Worm (Caenorhabditis elegans) whole organism, L2 larva: ENCODE measurements around the gene srw-43.
"Not testable (repeated sequence)": the region's sequence is repeated elsewhere in the genome, so short reads cannot be mapped to it uniquely, and the experiment has no call there.

Experiments used
- C34F6.9 ChIP-seq: fragments of 150-350 bp; optimal IDR thresholded peaks from 2 replicates; lab custom pipeline; 2014; ENCODE audit warnings: missing biosample characterization, missing genetic modification characterization
- F13H6.1 ChIP-seq: sonication (generic microtip); optimal IDR thresholded peaks from 2 replicates; lab custom pipeline; 2016; ENCODE audit warnings: missing genetic modification characterization, missing compliant biosample characterization
- Y55F3AM.14 ChIP-seq: fragments of 200-800 bp; sonication (Bioruptor generic); optimal IDR thresholded peaks from 2 replicates; lab custom pipeline; 2018; ENCODE audit warnings: mild to moderate bottlenecking, missing genetic modification characterization, missing compliant biosample characterization
- ZK546.5 ChIP-seq: sonication (generic microtip); optimal IDR thresholded peaks from 2 replicates; lab custom pipeline; 2017; ENCODE audit warnings: missing biosample characterization, missing genetic modification characterization
- alr-1 ChIP-seq: fragments of 150-350 bp; optimal IDR thresholded peaks from 2 replicates; lab custom pipeline; 2014; ENCODE audit warnings: missing biosample characterization, missing genetic modification characterization
- aly-2 ChIP-seq: fragments of 150-350 bp; optimal IDR thresholded peaks from 2 replicates; lab custom pipeline; 2014; ENCODE audit warnings: missing biosample characterization, missing genetic modification characterization
- ama-1 ChIP-seq: fragments of 150-350 bp; optimal IDR thresholded peaks from 2 replicates; lab custom pipeline; 2018; ENCODE audit warnings: inconsistent platforms
- ceh-16 ChIP-seq: fragments of 150-350 bp; optimal IDR thresholded peaks from 2 replicates; lab custom pipeline; 2014; ENCODE audit warnings: missing biosample characterization, missing genetic modification characterization
- crh-2 ChIP-seq: sonication (generic microtip); optimal IDR thresholded peaks from 2 replicates; lab custom pipeline; 2017; ENCODE audit warnings: missing biosample characterization, missing genetic modification characterization
- egl-27 ChIP-seq: sonication (generic microtip); optimal IDR thresholded peaks from 3 replicates; lab custom pipeline; 2017; ENCODE audit warnings: missing biosample characterization, missing genetic modification reagents, missing genetic modification characterization
- elt-1 ChIP-seq: fragments of 150-350 bp; optimal IDR thresholded peaks from 2 replicates; lab custom pipeline; 2014; ENCODE audit warnings: missing biosample characterization, missing genetic modification characterization
- elt-3 ChIP-seq: sonication (generic microtip); optimal IDR thresholded peaks from 2 replicates; lab custom pipeline; 2017; ENCODE audit warnings: missing biosample characterization, missing genetic modification characterization
- fos-1 ChIP-seq: fragments of 150-350 bp; optimal IDR thresholded peaks from 2 replicates; lab custom pipeline; 2014; ENCODE audit warnings: missing biosample characterization, missing genetic modification characterization
- gmeb-1 ChIP-seq: fragments of 150-350 bp; optimal IDR thresholded peaks from 2 replicates; lab custom pipeline; 2014; ENCODE audit warnings: missing biosample characterization, missing genetic modification characterization
- lin-11 ChIP-seq: fragments of 150-350 bp; sonication (generic microtip); optimal IDR thresholded peaks from 2 replicates; lab custom pipeline; 2014; ENCODE audit warnings: missing biosample characterization, missing genetic modification characterization, inconsistent platforms, mixed read lengths
- lin-39 ChIP-seq: fragments of 150-350 bp; optimal IDR thresholded peaks from 2 replicates; lab custom pipeline; 2014; ENCODE audit warnings: missing biosample characterization, missing genetic modification reagents, missing genetic modification characterization
- lsy-2 ChIP-seq, 2 experiments: fragments of 150-350 bp in 1 of 2; sonication (generic microtip) in 1 of 2; optimal IDR thresholded peaks; 2 replicates each; lab custom pipeline; 2014 to 2017; ENCODE audit warnings: missing biosample characterization in 2 of 2, missing genetic modification characterization in 2 of 2
- mbf-1 ChIP-seq: sonication (generic microtip); optimal IDR thresholded peaks from 2 replicates; lab custom pipeline; 2017; ENCODE audit warnings: missing biosample characterization, missing genetic modification characterization
- mdl-1 ChIP-seq, 2 experiments: fragments of 150-350 bp in 1 of 2; sonication (generic microtip) in 1 of 2; optimal IDR thresholded peaks; 2 replicates each; lab custom pipeline; 2017; ENCODE audit warnings: missing biosample characterization in 2 of 2, missing genetic modification characterization in 2 of 2
- nhr-10 ChIP-seq: sonication (generic microtip); optimal IDR thresholded peaks from 2 replicates; lab custom pipeline; 2017; ENCODE audit warnings: missing biosample characterization, missing genetic modification characterization
- nhr-23 ChIP-seq: fragments of 150-350 bp; optimal IDR thresholded peaks from 2 replicates; lab custom pipeline; 2014; ENCODE audit warnings: missing biosample characterization, missing genetic modification reagents, missing genetic modification characterization
- nhr-6 ChIP-seq: fragments of 150-350 bp; optimal IDR thresholded peaks from 2 replicates; lab custom pipeline; 2014; ENCODE audit warnings: missing biosample characterization, missing genetic modification characterization
- nhr-77 ChIP-seq: fragments of 150-350 bp; optimal IDR thresholded peaks from 2 replicates; lab custom pipeline; 2014; ENCODE audit warnings: missing biosample characterization, missing genetic modification characterization
- peb-1 ChIP-seq: fragments of 150-350 bp; optimal IDR thresholded peaks from 2 replicates; lab custom pipeline; 2014; ENCODE audit warnings: missing biosample characterization, missing genetic modification characterization
- skn-1 ChIP-seq: sonication (generic microtip); optimal IDR thresholded peaks from 2 replicates; lab custom pipeline; 2017; ENCODE audit warnings: missing biosample characterization, missing genetic modification characterization
- snpc-4 ChIP-seq: fragments of 150-350 bp; optimal IDR thresholded peaks from 2 replicates; lab custom pipeline; 2014; ENCODE audit warnings: missing biosample characterization, missing genetic modification characterization
- unc-39 ChIP-seq: fragments of 150-350 bp; optimal IDR thresholded peaks from 2 replicates; lab custom pipeline; 2014; ENCODE audit warnings: missing biosample characterization, missing genetic modification characterization
- unc-55 ChIP-seq: fragments of 150-350 bp; sonication (generic microtip); optimal IDR thresholded peaks from 3 replicates; lab custom pipeline; 2014; ENCODE audit warnings: missing biosample characterization, missing genetic modification reagents, missing genetic modification characterization
- unc-62 ChIP-seq: fragments of 150-350 bp; optimal IDR thresholded peaks from 2 replicates; lab custom pipeline; 2014; ENCODE audit warnings: missing biosample characterization, missing genetic modification reagents, missing genetic modification characterization
- ztf-1 ChIP-seq: fragments of 200-800 bp; sonication (Bioruptor generic); conservative IDR thresholded peaks from 2 replicates; pipeline ENCODE4 v1.3.6; 2022; ENCODE audit warnings: missing genetic modification characterization, missing compliant biosample characterization
- ztf-11 ChIP-seq: sonication (generic microtip); optimal IDR thresholded peaks from 2 replicates; lab custom pipeline; 2017; ENCODE audit warnings: missing biosample characterization, missing genetic modification characterization
- ztf-4 ChIP-seq: fragments of 150-350 bp; optimal IDR thresholded peaks from 2 replicates; lab custom pipeline; 2014; ENCODE audit warnings: missing biosample characterization, missing genetic modification characterization

Gene srw-43

ce11 chrV:16646372-16646771 lies 39.5 kb upstream of the srw-43 start, which contains the start of gene W06G6.9:
Gene W06G6.9 (minus strand): TSS chrV:16646472.
- TF ChIP-seq elt-1 (tag; lab: Kevin White, UChicago): no peak
- no peak for TF ChIP-seq skn-1 (tag; lab: Kevin White, UChicago)
- no peak for TF ChIP-seq snpc-4 (tag; lab: Kevin White, UChicago)
- TF ChIP-seq elt-3: no peak
- TF ChIP-seq alr-1: no peak
- TF ChIP-seq nhr-10 (tag; lab: Kevin White, UChicago): no peak
- no peak for TF ChIP-seq C34F6.9 (tag; lab: Kevin White, UChicago)
- no peak for TF ChIP-seq nhr-77 (tag; lab: Kevin White, UChicago)
- no peak for TF ChIP-seq egl-27 (tag; lab: Kevin White, UChicago)
- TF ChIP-seq unc-39 (tag; lab: Kevin White, UChicago): no peak
- no peak for TF ChIP-seq nhr-6 (tag; lab: Kevin White, UChicago)

- no peak for TF ChIP-seq mbf-1 (tag; lab: Kevin White, UChicago)
- TF ChIP-seq egl-27 (tag; lab: Kevin White, UChicago): no peak
- TF ChIP-seq crh-2 (tag; lab: Kevin White, UChicago): no peak
- TF ChIP-seq unc-55: no peak
- TF ChIP-seq ama-1 (lab: Kevin White, UChicago): no peak
- TF ChIP-seq ztf-1 (GFP tag; lab: Robert Waterston, UW): no peak
- no peak for TF ChIP-seq lin-11 (tag; lab: Kevin White, UChicago)
- TF ChIP-seq Y55F3AM.14 (GFP tag; lab: Kevin White, UChicago): no peak
- TF ChIP-seq nhr-23: no peak
- TF ChIP-seq ztf-11 (tag; lab: Kevin White, UChicago): no peak
- TF ChIP-seq ZK546.5 (tag; lab: Kevin White, UChicago): no peak
- no peak for TF ChIP-seq lin-39 (tag; lab: Kevin White, UChicago)
- TF ChIP-seq C34F6.9 (tag; lab: Kevin White, UChicago): no peak
- TF ChIP-seq gmeb-1 (tag; lab: Kevin White, UChicago): no peak
- TF ChIP-seq alr-1: no peak
These were observed 38.7 kb upstream of the srw-43 start, which contains the start of gene W06G6.10 for ce11 chrV:16647093-16647492. Gene W06G6.10 (minus strand): TSS chrV:16647193.

ce11 chrV:16648317-16649018 lies 37.4 kb upstream of the srw-43 start, which contains the start of gene W06G6.20:
Gene W06G6.20 (minus strand): TSS chrV:16648367.
- TF ChIP-seq ztf-11 (tag; lab: Kevin White, UChicago): no peak
- no peak for TF ChIP-seq peb-1
- no peak for TF ChIP-seq C34F6.9 (tag; lab: Kevin White, UChicago)
- no peak for TF ChIP-seq nhr-6 (tag; lab: Kevin White, UChicago)
- TF ChIP-seq ceh-16 (tag; lab: Kevin White, UChicago): no peak
- TF ChIP-seq aly-2: no peak
- TF ChIP-seq lin-11 (tag; lab: Kevin White, UChicago): no peak
- TF ChIP-seq ztf-4 (tag; lab: Kevin White, UChicago): no peak
- no peak for TF ChIP-seq alr-1

ce11 chrV:16649200-16649599 lies 36.6 kb upstream of the srw-43 start, which contains the start of gene W06G6.11:
Gene W06G6.11 (minus strand): TSS chrV:16649300.
- TF ChIP-seq lsy-2 (tag; optimal IDR thresholded peaks at IDR 0.05; lab: Kevin White, UChicago); fos-1 (tag; lab: Kevin White, UChicago); F13H6.1 (tag; lab: Kevin White, UChicago): not testable (repeated sequence)

ce11 chrV:16654242-16654641 lies 31.6 kb upstream of the srw-43 start, which contains the start of gene W06G6.15:
Gene W06G6.15 (plus strand): TSS chrV:16654542.
- not testable (repeated sequence) for TF ChIP-seq mdl-1 (tag; optimal IDR thresholded peaks at IDR 0.05; lab: Kevin White, UChicago); ztf-1 (GFP tag; lab: Robert Waterston, UW); alr-1

- not testable (repeated sequence) for TF ChIP-seq unc-62 (GFP tag; lab: Kevin White, UChicago); aly-2; F13H6.1 (tag; lab: Kevin White, UChicago)
These were observed 25.0 kb upstream of the srw-43 start, which contains the start of gene Y70C5B.2 for ce11 chrV:16660816-16661215. Gene Y70C5B.2 (minus strand): TSS chrV:16660916.
